Worm (Caenorhabditis elegans): ENCODE measurements around the gene vps-8.

DNA sequence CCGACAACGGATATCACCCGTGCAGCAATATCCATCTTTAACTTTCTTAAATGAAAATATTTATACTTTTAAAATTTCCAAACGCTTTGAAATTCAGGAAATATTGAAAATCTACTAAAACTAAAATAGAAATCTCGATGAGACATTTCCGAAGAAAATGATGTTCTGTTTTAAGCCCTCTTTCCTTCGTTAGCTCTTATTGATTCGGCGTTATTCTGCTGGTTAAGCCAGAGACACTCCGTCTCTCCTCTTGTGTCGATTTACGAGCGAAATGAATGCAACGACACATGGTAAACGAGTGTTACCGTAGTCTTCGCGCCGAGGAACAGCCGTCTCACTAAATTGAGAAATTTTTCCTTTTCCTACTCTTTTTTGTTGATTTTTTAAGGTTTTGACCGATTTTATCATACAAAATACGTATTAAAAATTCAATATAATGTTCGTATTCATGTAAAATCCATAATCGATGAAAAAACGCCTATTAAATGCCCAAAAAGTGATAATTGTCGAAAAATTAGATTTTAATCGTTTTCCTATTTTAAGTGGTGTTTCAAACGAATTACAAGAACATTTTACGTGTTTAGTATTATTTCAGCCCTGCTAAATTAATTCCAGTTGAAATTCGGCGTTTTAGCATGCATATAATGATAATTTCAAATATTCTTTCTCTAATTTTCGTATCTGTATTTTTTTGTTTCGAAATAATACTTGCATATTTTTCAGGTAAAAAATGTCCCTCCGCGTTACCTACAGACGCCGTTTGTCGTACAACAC, 7.3 kb downstream of the vps-8 start, which contains the start of the genes ppm-1.H and rpl-34:
- TF ChIP-seq klf-2 (GFP tag; conservative IDR thresholded peaks at IDR 0.05) (no peak), flt-1 (GFP tag; IDR thresholded peaks at IDR 0.05) (no peak; the same call in none of the 2 replicates), med-1 (GFP tag; optimal IDR thresholded peaks at IDR 0.05; ENCODE audit: insufficient read depth) (no peak), ztf-29 (GFP tag; IDR thresholded peaks at IDR 0.05) (peak; percentile 53; the same call in 1 of the 2 replicates), tab-1 (GFP tag; IDR thresholded peaks at IDR 0.05) (no peak)
